Fruit fly (Drosophila melanogaster) whole organism, pupa: ENCODE data around the gene CG9471.

Source experiments
- CG13204 ChIP-seq: fragments of 200-800 bp; sonication (Bioruptor generic); optimal IDR thresholded peaks from 2 replicates; lab custom pipeline; 2018; ENCODE audit warnings: missing biosample characterization, mild to moderate bottlenecking, missing genetic modification characterization, moderate library complexity
- CG34367 ChIP-seq: fragments of 200-800 bp; sonication (Bioruptor generic); optimal IDR thresholded peaks from 2 replicates; lab custom pipeline; 2018; ENCODE audit warnings: missing biosample characterization, mild to moderate bottlenecking, missing genetic modification characterization
- CG4496 ChIP-seq: fragments of 200-800 bp; sonication (Bioruptor generic); IDR thresholded peaks from 3 replicates; pipeline ENCODE4 v1.3.6; 2022; ENCODE audit warnings: missing biosample characterization, missing genetic modification characterization
- CG9948 ChIP-seq: fragments of 200-800 bp; sonication (Bioruptor generic); optimal IDR thresholded peaks from 2 replicates; lab custom pipeline; 2018; ENCODE audit warnings: missing biosample characterization, mild to moderate bottlenecking, missing genetic modification characterization, moderate library complexity

DNA sequence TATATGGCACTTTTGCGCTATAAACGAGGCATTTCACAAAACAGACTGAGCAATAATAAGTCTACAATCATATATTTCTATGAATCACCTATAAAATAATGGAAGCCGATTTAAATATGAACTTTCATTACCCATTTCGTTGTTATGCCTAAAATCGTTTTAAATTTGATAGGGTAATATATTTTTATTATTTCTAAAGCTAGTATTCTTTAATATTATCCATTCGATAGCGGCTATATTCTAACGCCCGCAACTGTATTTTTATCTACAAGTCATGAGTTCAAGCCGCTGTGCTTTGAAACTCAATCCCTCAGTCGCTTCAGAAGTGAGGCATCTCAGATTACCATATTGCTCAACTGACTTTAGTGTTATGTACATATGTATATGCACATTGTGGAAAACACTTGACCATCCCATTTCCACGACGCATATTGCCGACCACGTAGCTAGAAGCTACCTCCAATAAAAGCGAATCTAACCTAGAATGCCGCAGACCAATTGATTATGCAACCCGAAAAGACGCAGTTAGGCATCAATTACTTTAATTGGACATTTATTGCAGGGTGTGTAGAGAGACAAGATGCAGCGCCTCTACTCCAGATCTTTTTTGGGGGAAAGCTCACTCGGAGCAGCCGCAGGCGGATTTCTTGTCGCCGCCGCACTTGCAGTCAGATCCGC is 12.0 kb upstream of the CG9471 start:
- no peak for TF ChIP-seq CG13204 (GFP tag; lab: Kevin White, UChicago)
- TF ChIP-seq CG4496 (GFP tag; lab: Robert Waterston, UW) = 0 out of 3 replicates have a peak, but pooled peaks have one; percentile 21
- no peak for TF ChIP-seq CG34367
- peak; percentile 3 for TF ChIP-seq CG9948 (tag; lab: Kevin White, UChicago)
